Fruit fly (Drosophila melanogaster) whole organism, pupa: ENCODE measurements around the gene Adk1.

Experiments
- CG10348 ChIP-seq: fragments of 200-800 bp; sonication (Bioruptor generic); IDR thresholded peaks from 2 replicates; pipeline ENCODE4 v1.3.6; 2022; ENCODE audit warnings: missing biosample characterization, missing genetic modification characterization
- CG12605 ChIP-seq: fragments of 200-800 bp; sonication (Bioruptor generic); IDR thresholded peaks from 2 replicates; pipeline ENCODE4 v1.3.6; 2022; ENCODE audit warnings: missing biosample characterization, missing genetic modification characterization
- CG13204 ChIP-seq: fragments of 200-800 bp; sonication (Bioruptor generic); optimal IDR thresholded peaks from 2 replicates; lab custom pipeline; 2018; ENCODE audit warnings: missing biosample characterization, mild to moderate bottlenecking, missing genetic modification characterization, moderate library complexity
- CG14655 ChIP-seq: fragments of 200-800 bp; sonication (Bioruptor generic); optimal IDR thresholded peaks from 3 replicates; lab custom pipeline; 2017; ENCODE audit warnings: mild to moderate bottlenecking, missing biosample characterization, missing genetic modification reagents, missing genetic modification characterization
- CG15710 ChIP-seq: fragments of 200-800 bp; sonication (Bioruptor generic); optimal IDR thresholded peaks from 2 replicates; lab custom pipeline; 2018; ENCODE audit warnings: missing biosample characterization, mild to moderate bottlenecking, missing genetic modification characterization, moderate library complexity
- CG17806 ChIP-seq: fragments of 200-800 bp; sonication (Bioruptor generic); optimal IDR thresholded peaks from 2 replicates; lab custom pipeline; 2018; ENCODE audit warnings: missing biosample characterization, mild to moderate bottlenecking, missing genetic modification characterization, moderate library complexity
- CG32121 ChIP-seq: fragments of 200-800 bp; sonication (Bioruptor generic); IDR thresholded peaks from 2 replicates; pipeline ENCODE4 v1.3.6; 2022; ENCODE audit warnings: missing biosample characterization, missing genetic modification characterization
- CG34367 ChIP-seq: fragments of 200-800 bp; sonication (Bioruptor generic); optimal IDR thresholded peaks from 2 replicates; lab custom pipeline; 2018; ENCODE audit warnings: missing biosample characterization, mild to moderate bottlenecking, missing genetic modification characterization
- CG4496 ChIP-seq: fragments of 200-800 bp; sonication (Bioruptor generic); IDR thresholded peaks from 3 replicates; pipeline ENCODE4 v1.3.6; 2022; ENCODE audit warnings: missing biosample characterization, missing genetic modification characterization
- CG8159 ChIP-seq: fragments of 200-800 bp; sonication (Bioruptor generic); optimal IDR thresholded peaks from 3 replicates; lab custom pipeline; 2018; ENCODE audit warnings: missing biosample characterization, mild to moderate bottlenecking, missing genetic modification characterization, moderate library complexity
- CG8301 ChIP-seq: fragments of 200-800 bp; sonication (Bioruptor generic); optimal IDR thresholded peaks from 2 replicates; lab custom pipeline; 2018; ENCODE audit warnings: missing biosample characterization, mild to moderate bottlenecking, missing genetic modification characterization
- CG9948 ChIP-seq: fragments of 200-800 bp; sonication (Bioruptor generic); optimal IDR thresholded peaks from 2 replicates; lab custom pipeline; 2018; ENCODE audit warnings: missing biosample characterization, mild to moderate bottlenecking, missing genetic modification characterization, moderate library complexity
- D1 ChIP-seq: fragments of 200-800 bp; sonication (Bioruptor generic); optimal IDR thresholded peaks from 2 replicates; lab custom pipeline; 2018; ENCODE audit warnings: missing biosample characterization, mild to moderate bottlenecking, missing genetic modification characterization, moderate library complexity
- EcR ChIP-seq: fragments of 200-800 bp; sonication (Bioruptor generic); optimal IDR thresholded peaks from 3 replicates; lab custom pipeline; 2019; ENCODE audit warnings: missing biosample characterization, missing genetic modification characterization, mild to moderate bottlenecking, moderate library complexity, missing genetic modification reagents
- Ets98B ChIP-seq: fragments of 200-800 bp; sonication (Bioruptor generic); IDR thresholded peaks from 2 replicates; pipeline ENCODE4 v1.3.6; 2022; ENCODE audit warnings: missing biosample characterization, missing genetic modification characterization
- Pif1A ChIP-seq: fragments of 200-800 bp; sonication (Bioruptor generic); optimal IDR thresholded peaks from 3 replicates; lab custom pipeline; 2016; ENCODE audit warnings: missing biosample characterization, missing genetic modification characterization
- Pif1B ChIP-seq: fragments of 200-800 bp; sonication (Bioruptor generic); optimal IDR thresholded peaks from 3 replicates; lab custom pipeline; 2016; ENCODE audit warnings: missing biosample characterization, missing genetic modification characterization
- Snoo ChIP-seq: fragments of 200-800 bp; sonication (Bioruptor generic); optimal IDR thresholded peaks from 3 replicates; lab custom pipeline; 2017; ENCODE audit warnings: missing biosample characterization, mild to moderate bottlenecking, missing genetic modification characterization, inconsistent platforms
- fd96Ca ChIP-seq: fragments of 200-800 bp; sonication (Bioruptor generic); IDR thresholded peaks from 3 replicates; pipeline ENCODE4 v1.3.6; 2022; ENCODE audit warnings: missing biosample characterization, missing genetic modification characterization
- gl ChIP-seq: fragments of 200-800 bp; sonication (Bioruptor generic); optimal IDR thresholded peaks from 2 replicates; lab custom pipeline; 2018; ENCODE audit warnings: missing biosample characterization, mild to moderate bottlenecking, missing genetic modification characterization
- rn ChIP-seq: fragments of 200-800 bp; sonication (Bioruptor generic); IDR thresholded peaks from 2 replicates; pipeline ENCODE4 v1.3.6; 2022; ENCODE audit warnings: missing biosample characterization, missing genetic modification characterization

Gene Adk1

dm6 chr3R:12224919-12225318 is 27.2 kb downstream of the Adk1 start, which contains the start of gene CG17404:
Gene CG17404 (minus strand): TSS chr3R:12225019.
- TF ChIP-seq rn (GFP tag; lab: Robert Waterston, UW), result no peak
- TF ChIP-seq Pif1B (GFP tag; lab: Kevin White, UChicago), result no peak
- no peak for TF ChIP-seq gl
- TF ChIP-seq CG9948 (tag; lab: Kevin White, UChicago), result no peak
- TF ChIP-seq D1, result no peak
- no peak for TF ChIP-seq CG12605 (GFP tag; lab: Robert Waterston, UW)
- TF ChIP-seq, all 21 proteins: peak for 0

dm6 chr3R:12226239-12226638 is 28.5 kb downstream of the Adk1 start, which contains the start of gene CG12256:
Gene CG12256 (minus strand): TSS chr3R:12226339.
- TF ChIP-seq CG10348 (GFP tag; lab: Robert Waterston, UW) (no peak), CG9948 (tag; lab: Kevin White, UChicago) (no peak), CG32121 (GFP tag; lab: Robert Waterston, UW) (no peak)
- TF ChIP-seq, all 21 proteins: peak for 0

DNA sequence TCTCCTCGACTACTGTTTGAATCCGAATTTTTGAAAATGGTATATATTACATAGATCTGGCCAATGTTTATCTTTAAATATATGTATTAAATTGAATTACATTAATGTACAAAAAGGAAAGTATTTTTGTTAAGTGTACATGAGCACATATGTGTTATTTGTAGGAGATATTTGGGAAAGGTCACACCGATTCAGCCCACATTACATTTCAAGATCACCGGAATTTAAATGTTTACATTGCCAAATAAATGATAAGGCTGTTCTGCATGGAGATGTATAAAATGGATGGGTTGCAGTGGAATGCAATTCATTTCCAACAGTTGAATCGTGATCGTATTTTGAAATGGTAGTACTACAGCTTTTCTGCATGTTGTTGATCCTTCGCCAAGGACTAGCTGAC is 31.4 kb downstream of the Adk1 start, which contains the start of gene CG3916:
CG3916 (plus strand) TSS at position 301 of the 400 bp plus-strand sequence.
- no peak for TF ChIP-seq Snoo (tag; lab: Kevin White, UChicago)
- no peak for TF ChIP-seq rn (GFP tag; lab: Robert Waterston, UW)
- no peak for TF ChIP-seq CG15710
- no peak for TF ChIP-seq Pif1A (GFP tag; lab: Kevin White, UChicago)
- no peak for TF ChIP-seq fd96Ca (GFP tag; lab: Robert Waterston, UW)
- TF ChIP-seq CG8159 (tag; lab: Kevin White, UChicago), result no peak
- TF ChIP-seq CG13204 (GFP tag; lab: Kevin White, UChicago), result no peak
- no peak for TF ChIP-seq CG32121 (GFP tag; lab: Robert Waterston, UW)
- TF ChIP-seq CG8301, result no peak
- no peak for TF ChIP-seq CG14655 (GFP tag; lab: Kevin White, UChicago)

- no peak for TF ChIP-seq EcR
- TF ChIP-seq Pif1A (GFP tag; lab: Kevin White, UChicago), result no peak
- no peak for TF ChIP-seq CG8159 (tag; lab: Kevin White, UChicago)
- no peak for TF ChIP-seq CG9948 (tag; lab: Kevin White, UChicago)
- no peak for TF ChIP-seq Snoo (tag; lab: Kevin White, UChicago)
- no peak for TF ChIP-seq gl
- no peak for TF ChIP-seq CG10348 (GFP tag; lab: Robert Waterston, UW)
- no peak for TF ChIP-seq CG14655 (GFP tag; lab: Kevin White, UChicago)
- no peak for TF ChIP-seq CG15710
- TF ChIP-seq fd96Ca (GFP tag; lab: Robert Waterston, UW), result no peak
- TF ChIP-seq rn (GFP tag; lab: Robert Waterston, UW), result no peak
- TF ChIP-seq D1, result no peak
- no peak for TF ChIP-seq CG4496
- no peak for TF ChIP-seq Pif1B (GFP tag; lab: Kevin White, UChicago)
- no peak for TF ChIP-seq CG13204 (GFP tag; lab: Kevin White, UChicago)
- no peak for TF ChIP-seq Ets98B (GFP tag; lab: Robert Waterston, UW)
- TF ChIP-seq CG32121 (GFP tag; lab: Robert Waterston, UW), result no peak
- no peak for TF ChIP-seq CG8301
- TF ChIP-seq CG17806 (tag; lab: Kevin White, UChicago), result no peak
Observed at dm6 chr3R:12232629-12233028, 34.9 kb downstream of the Adk1 start, which contains the start of gene Pglym87. Gene Pglym87 (minus strand): TSS chr3R:12232729.

dm6 chr3R:12234584-12234983 is 36.8 kb downstream of the Adk1 start, which contains the start of gene Cyp313a5:
Gene Cyp313a5 (minus strand): TSS chr3R:12234684.
- TF ChIP-seq CG34367 (tag; lab: Kevin White, UChicago), result no peak

DNA sequence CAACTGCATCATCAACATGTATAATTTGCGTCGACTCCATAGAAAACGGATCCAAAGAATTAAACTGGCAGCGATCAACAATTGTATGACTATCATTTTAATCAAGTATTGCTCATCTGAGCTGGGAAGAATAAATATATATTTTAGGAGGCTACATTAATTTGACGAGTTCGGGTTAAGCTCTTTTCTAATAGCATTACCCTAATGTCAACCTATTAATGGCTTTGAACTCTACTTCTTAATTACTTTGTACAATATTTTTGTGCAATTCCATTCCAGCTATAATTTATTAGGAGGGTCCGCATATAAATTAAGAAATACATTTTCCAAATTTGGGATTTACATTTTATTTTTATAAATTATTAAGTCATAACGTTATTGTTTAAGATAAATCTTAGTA is 39.1 kb downstream of the Adk1 start, which contains the start of gene Cyp313a2:
Cyp313a2 (minus strand) TSS at position 101 of the 400 bp plus-strand sequence.
- TF ChIP-seq Pif1A (GFP tag; lab: Kevin White, UChicago) (no peak), CG14655 (GFP tag; lab: Kevin White, UChicago) (no peak), CG17806 (tag; lab: Kevin White, UChicago) (no peak), CG32121 (GFP tag; lab: Robert Waterston, UW) (no peak), CG34367 (tag; lab: Kevin White, UChicago) (no peak), D1 (no peak), CG4496 (no peak), CG9948 (tag; lab: Kevin White, UChicago) (no peak)

DNA sequence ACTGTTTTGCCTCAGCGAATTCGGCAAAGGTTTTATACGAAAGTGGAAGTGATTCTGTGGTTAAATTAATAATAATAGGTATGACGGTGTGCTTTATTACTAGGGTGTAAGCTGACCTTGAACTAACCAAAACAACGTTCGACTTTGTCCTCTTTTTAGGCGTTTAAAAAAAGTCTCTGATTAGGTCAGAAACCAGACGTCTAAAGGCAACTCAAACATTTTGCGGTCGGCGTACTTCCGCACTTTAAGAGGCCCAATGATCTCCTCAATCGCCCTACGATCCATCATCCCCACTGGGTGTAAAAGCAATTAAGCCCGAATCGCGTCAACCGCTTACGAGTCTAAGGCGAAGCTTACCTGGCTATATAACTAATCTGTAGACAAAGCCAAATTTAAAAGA is 41.4 kb downstream of the Adk1 start, which contains the start of gene Cyp313a3:
Cyp313a3 (minus strand) TSS at position 101 of the 400 bp plus-strand sequence.
- TF ChIP-seq Ets98B (GFP tag; lab: Robert Waterston, UW) (no peak), Pif1A (GFP tag; lab: Kevin White, UChicago) (no peak), D1 (no peak), CG8301 (no peak), rn (GFP tag; lab: Robert Waterston, UW) (no peak), CG13204 (GFP tag; lab: Kevin White, UChicago) (no peak), CG4496 (no peak), CG10348 (GFP tag; lab: Robert Waterston, UW) (no peak), CG9948 (tag; lab: Kevin White, UChicago) (no peak), CG15710 (no peak), CG8159 (tag; lab: Kevin White, UChicago) (no peak), Snoo (tag; lab: Kevin White, UChicago) (no peak), CG14655 (GFP tag; lab: Kevin White, UChicago) (no peak), CG32121 (GFP tag; lab: Robert Waterston, UW) (no peak), CG12605 (GFP tag; lab: Robert Waterston, UW) (no peak), CG17806 (tag; lab: Kevin White, UChicago) (no peak)
